Worm (Caenorhabditis elegans): ENCODE measurements around the gene sgca-1.

DNA sequence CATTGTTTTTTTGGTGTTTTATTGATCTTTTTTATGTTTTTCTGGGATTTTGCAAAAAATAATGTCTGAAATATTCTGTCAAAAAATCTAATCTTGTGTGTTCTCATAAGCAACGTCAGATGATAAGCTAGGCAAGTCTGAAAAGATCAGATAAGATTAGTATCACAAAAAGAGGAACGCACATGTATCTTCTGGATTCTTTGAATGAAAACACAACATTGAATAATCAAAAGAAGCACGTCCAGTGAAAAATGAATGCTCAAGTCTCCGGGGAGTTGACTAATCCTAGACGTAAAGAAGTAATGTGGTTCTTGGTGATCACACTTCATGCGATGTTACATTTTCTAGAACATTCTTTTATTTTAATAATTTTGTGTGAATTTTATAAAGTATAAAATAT lies 16.1 kb upstream of the sgca-1 start:
- TF ChIP-seq tbx-37 (GFP tag; conservative IDR thresholded peaks at IDR 0.05) = no peak
- no peak for TF ChIP-seq ama-1 (optimal IDR thresholded peaks at IDR 0.05)
- no peak for TF ChIP-seq ceh-13 (GFP tag; optimal IDR thresholded peaks at IDR 0.05)
- TF ChIP-seq scrt-1 (GFP tag; IDR thresholded peaks at IDR 0.05) = no peak
- no peak for TF ChIP-seq flt-1 (GFP tag; IDR thresholded peaks at IDR 0.05)
- no peak for TF ChIP-seq tra-4 (tag; optimal IDR thresholded peaks at IDR 0.05)
